Worm (Caenorhabditis elegans) whole organism, L3 larva: ENCODE data around the gene F54D10.8.
A peak's percentile ranks its signal among the peaks of the same experiment; 100 is the strongest.

Experiments
- ceh-16 ChIP-seq: sonication (generic microtip); optimal IDR thresholded peaks from 2 replicates; lab custom pipeline; 2017; ENCODE audit warnings: missing biosample characterization, missing genetic modification characterization
- ceh-28 ChIP-seq: fragments of 150-350 bp; optimal IDR thresholded peaks from 2 replicates; lab custom pipeline; 2014; ENCODE audit warnings: missing biosample characterization, missing genetic modification reagents, missing genetic modification characterization
- ceh-82 ChIP-seq: fragments of 150-350 bp; optimal IDR thresholded peaks from 2 replicates; lab custom pipeline; 2014; ENCODE audit warnings: missing biosample characterization, missing genetic modification characterization
- ceh-9 ChIP-seq: sonication (generic microtip); optimal IDR thresholded peaks from 2 replicates; lab custom pipeline; 2018; ENCODE audit warnings: missing biosample characterization, missing genetic modification characterization
- egl-5 ChIP-seq: fragments of 150-350 bp; optimal IDR thresholded peaks from 2 replicates; lab custom pipeline; 2017; ENCODE audit warnings: missing biosample characterization, missing genetic modification reagents, missing genetic modification characterization, inconsistent platforms
- elt-1 ChIP-seq: fragments of 150-350 bp; optimal IDR thresholded peaks from 2 replicates; lab custom pipeline; 2014; ENCODE audit warnings: missing biosample characterization, missing genetic modification characterization
- elt-2 ChIP-seq: sonication (generic microtip); optimal IDR thresholded peaks from 2 replicates; lab custom pipeline; 2016; ENCODE audit warnings: missing genetic modification reagents, mild to moderate bottlenecking, missing genetic modification characterization, missing compliant biosample characterization
- elt-3 ChIP-seq, 3 experiments: fragments of 150-350 bp in 1 of 3; sonication (generic microtip) in 2 of 3; optimal IDR thresholded peaks; 2 replicates in 2 of 3; 4 replicates in 1 of 3; lab custom pipeline; 2014 to 2017; ENCODE audit warnings: missing biosample characterization in 3 of 3, missing genetic modification characterization in 3 of 3
- eor-1 ChIP-seq, 2 experiments: fragments of 150-350 bp; optimal IDR thresholded peaks; 2 replicates each; lab custom pipeline; 2014 to 2018; ENCODE audit warnings: missing biosample characterization in 2 of 2, missing genetic modification characterization in 2 of 2
- fkh-10 ChIP-seq: sonication (generic microtip); optimal IDR thresholded peaks from 2 replicates; lab custom pipeline; 2017; ENCODE audit warnings: missing biosample characterization, missing genetic modification reagents, missing genetic modification characterization
- fos-1 ChIP-seq: fragments of 150-350 bp; optimal IDR thresholded peaks from 2 replicates; lab custom pipeline; 2014; ENCODE audit warnings: missing biosample characterization, missing genetic modification characterization
- hmg-11 ChIP-seq: sonication (generic microtip); optimal IDR thresholded peaks from 2 replicates; lab custom pipeline; 2016; ENCODE audit warnings: missing genetic modification characterization, missing compliant biosample characterization
- jun-1 ChIP-seq: fragments of 150-350 bp; optimal IDR thresholded peaks from 2 replicates; lab custom pipeline; 2014; ENCODE audit warnings: missing biosample characterization, missing genetic modification reagents, missing genetic modification characterization
- lin-39 ChIP-seq: fragments of 150-350 bp; optimal IDR thresholded peaks from 2 replicates; lab custom pipeline; 2018; ENCODE audit warnings: missing biosample characterization, missing genetic modification reagents, missing genetic modification characterization
- mml-1 ChIP-seq: fragments of 150-350 bp; sonication (generic microtip); optimal IDR thresholded peaks from 3 replicates; lab custom pipeline; 2014; ENCODE audit warnings: missing biosample characterization, missing genetic modification characterization
- nfya-1 ChIP-seq: sonication (generic microtip); optimal IDR thresholded peaks from 2 replicates; lab custom pipeline; 2017; ENCODE audit warnings: missing genetic modification characterization, mild to moderate bottlenecking, missing compliant biosample characterization, antibody characterized with exemption, moderate library complexity; ENCODE audit not compliant: insufficient read depth
- nhr-11 ChIP-seq: fragments of 150-350 bp; optimal IDR thresholded peaks from 2 replicates; lab custom pipeline; 2014; ENCODE audit warnings: missing biosample characterization, missing genetic modification characterization
- nhr-12 ChIP-seq: fragments of 150-350 bp; optimal IDR thresholded peaks from 2 replicates; lab custom pipeline; 2014; ENCODE audit warnings: missing biosample characterization, missing genetic modification characterization
- nhr-23 ChIP-seq: fragments of 150-350 bp; optimal IDR thresholded peaks from 2 replicates; lab custom pipeline; 2014; ENCODE audit warnings: missing biosample characterization, missing genetic modification reagents, missing genetic modification characterization
- nhr-25 ChIP-seq: sonication (generic microtip); optimal IDR thresholded peaks from 2 replicates; lab custom pipeline; 2017; ENCODE audit warnings: missing biosample characterization, missing genetic modification characterization
- nhr-43 ChIP-seq: sonication (generic microtip); optimal IDR thresholded peaks from 2 replicates; lab custom pipeline; 2016; ENCODE audit warnings: mild to moderate bottlenecking, missing genetic modification characterization, missing compliant biosample characterization; ENCODE audit not compliant: poor library complexity, severe bottlenecking
- nhr-67 ChIP-seq: fragments of 150-350 bp; optimal IDR thresholded peaks from 2 replicates; lab custom pipeline; 2014; ENCODE audit warnings: missing biosample characterization, missing genetic modification characterization
- nhr-76 ChIP-seq: fragments of 150-350 bp; sonication (generic microtip); optimal IDR thresholded peaks from 5 replicates; lab custom pipeline; 2014; ENCODE audit warnings: missing biosample characterization, missing genetic modification characterization
- nhr-77 ChIP-seq: fragments of 150-350 bp; optimal IDR thresholded peaks from 2 replicates; lab custom pipeline; 2014; ENCODE audit warnings: missing biosample characterization, missing genetic modification characterization
- pha-4 ChIP-seq: fragments of 150-350 bp; optimal IDR thresholded peaks from 2 replicates; lab custom pipeline; 2014; ENCODE audit warnings: missing biosample characterization, missing genetic modification reagents, missing genetic modification characterization
- sea-2 ChIP-seq: fragments of 150-350 bp; sonication (generic microtip); optimal IDR thresholded peaks from 4 replicates; lab custom pipeline; 2014; ENCODE audit warnings: missing biosample characterization, missing genetic modification reagents, missing genetic modification characterization
- skn-1 ChIP-seq: fragments of 150-350 bp; optimal IDR thresholded peaks from 2 replicates; lab custom pipeline; 2014; ENCODE audit warnings: missing biosample characterization, missing genetic modification characterization
- tbx-2 ChIP-seq: sonication (generic microtip); optimal IDR thresholded peaks from 2 replicates; lab custom pipeline; 2016; ENCODE audit warnings: mild to moderate bottlenecking, missing genetic modification characterization, missing compliant biosample characterization
- zag-1 ChIP-seq: fragments of 150-350 bp; optimal IDR thresholded peaks from 2 replicates; lab custom pipeline; 2014; ENCODE audit warnings: missing biosample characterization, missing genetic modification characterization

Gene F54D10.8

DNA sequence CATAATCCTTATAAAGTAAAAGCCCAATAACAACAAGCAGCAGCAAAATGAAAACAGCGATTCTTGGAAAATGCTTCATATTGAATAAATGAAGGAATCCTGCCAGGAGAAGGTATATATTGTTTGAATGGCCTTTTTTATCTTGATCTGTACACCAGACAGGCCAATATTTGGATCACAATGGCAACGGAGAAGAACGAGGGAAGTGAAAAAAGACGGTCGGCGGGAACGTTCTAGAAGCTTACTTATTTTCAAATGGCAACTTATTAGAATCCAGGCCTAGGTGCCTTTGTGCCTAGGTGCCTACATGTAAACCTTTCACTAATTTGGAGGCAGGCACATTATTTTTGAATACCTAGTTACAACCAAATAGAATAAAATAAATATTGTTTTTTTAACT lies at the start of gene F54D10.8:
Gene F54D10.8 (minus strand): TSS at position 101 of the 400 bp plus-strand sequence.
- TF ChIP-seq nhr-25 (tag; lab: Kevin White, UChicago) (no peak), elt-3 (tag; optimal IDR thresholded peaks at IDR 0.05; lab: Kevin White, UChicago) (no peak), jun-1 (tag; lab: Kevin White, UChicago) (no peak), fos-1 (tag; lab: Kevin White, UChicago) (no peak), elt-1 (tag; lab: Kevin White, UChicago) (no peak)

DNA sequence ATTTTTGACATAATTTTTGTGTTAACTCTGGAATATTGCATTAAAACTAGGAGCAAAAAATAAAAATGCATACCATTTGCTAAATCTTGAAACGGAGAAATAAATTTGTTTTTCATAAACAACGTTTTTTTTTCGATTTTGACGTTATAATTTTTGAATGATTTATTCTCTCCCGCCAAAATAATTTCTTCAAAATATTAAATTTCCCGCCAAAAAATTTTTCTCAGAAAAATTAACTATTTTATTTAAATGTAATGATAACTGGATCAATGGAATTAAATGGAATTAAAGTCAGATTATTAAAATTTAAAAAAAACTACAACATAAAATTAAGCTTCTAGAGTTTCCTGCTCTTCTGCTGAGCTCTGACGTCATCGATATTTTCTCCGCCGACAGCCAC lies 49.4 kb upstream of the F54D10.8 start, which contains the start of gene nep-3:
Gene nep-3 (minus strand): TSS at position 101 of the 400 bp plus-strand sequence.
- TF ChIP-seq elt-2 (tag; lab: Kevin White, UChicago) (no peak), jun-1 (tag; lab: Kevin White, UChicago) (no peak), nhr-67 (tag; lab: Kevin White, UChicago) (no peak), egl-5 (no peak), nhr-11 (tag; lab: Kevin White, UChicago) (no peak), nfya-1 (tag; lab: Kevin White, UChicago) (no peak), ceh-9 (tag; lab: Kevin White, UChicago) (no peak), tbx-2 (tag; lab: Kevin White, UChicago) (no peak), sea-2 (GFP tag; lab: Kevin White, UChicago) (no peak), eor-1 (tag; optimal IDR thresholded peaks at IDR 0.05; lab: Kevin White, UChicago) (no peak), fos-1 (tag; lab: Kevin White, UChicago) (no peak)
- TF ChIP-seq, all 47 proteins: peak for 0

DNA sequence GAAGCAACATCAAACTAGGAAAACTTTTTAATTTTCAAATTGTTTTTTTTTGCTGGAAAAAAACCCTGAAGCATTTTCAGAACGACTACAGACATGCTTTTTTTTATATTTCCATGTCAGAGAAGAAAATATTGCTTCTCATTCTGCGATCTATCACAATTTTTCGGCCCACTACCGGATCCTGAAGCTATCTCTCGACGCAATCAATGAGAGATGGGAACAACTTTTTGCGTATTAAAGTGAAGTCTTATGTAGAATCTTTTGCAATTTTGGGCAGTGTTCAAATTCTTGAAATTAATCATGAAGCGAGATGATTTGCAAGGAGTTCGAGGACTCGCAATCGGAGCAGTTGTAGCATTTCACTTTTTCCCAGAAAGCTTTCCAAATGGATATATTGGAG lies 41.9 kb upstream of the F54D10.8 start, which contains the start of gene oac-10:
Gene oac-10 (plus strand): TSS at position 301 of the 400 bp plus-strand sequence.
- no peak for TF ChIP-seq nhr-76 (tag; lab: Kevin White, UChicago)
- TF ChIP-seq nhr-25 (tag; lab: Kevin White, UChicago) = no peak

DNA sequence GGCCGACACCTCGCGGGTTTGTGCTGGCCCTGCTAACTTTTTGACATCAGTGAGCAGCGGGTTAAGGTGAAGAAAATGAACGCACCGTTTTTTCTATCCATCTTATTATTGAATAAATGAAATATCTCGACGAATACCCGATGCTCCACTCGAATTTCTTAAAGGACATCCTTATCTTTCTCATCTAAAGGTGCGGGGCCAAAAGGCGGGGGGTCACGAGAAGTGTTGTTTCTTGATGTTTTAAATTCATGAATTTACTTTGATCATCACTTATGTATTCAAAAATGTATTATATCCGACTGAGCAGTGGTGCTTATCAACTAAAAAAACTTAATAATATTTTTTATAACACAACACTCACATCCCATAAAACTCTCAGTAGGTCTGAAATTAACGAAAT lies 37.0 kb upstream of the F54D10.8 start, which contains the start of gene nhr-261:
Gene nhr-261 (minus strand): TSS at position 101 of the 400 bp plus-strand sequence.
- no peak for TF ChIP-seq nhr-11 (tag; lab: Kevin White, UChicago)
- no peak for TF ChIP-seq nhr-77
- no peak for TF ChIP-seq egl-5
- no peak for TF ChIP-seq nhr-76 (tag; lab: Kevin White, UChicago)
- TF ChIP-seq nhr-12 (tag; lab: Kevin White, UChicago) = no peak
- no peak for TF ChIP-seq nfya-1 (tag; lab: Kevin White, UChicago)
- TF ChIP-seq nhr-25 (tag; lab: Kevin White, UChicago) = no peak
- no peak for TF ChIP-seq fkh-10 (GFP tag; lab: Kevin White, UChicago)
- no peak for TF ChIP-seq mml-1 (tag; lab: Kevin White, UChicago)
- no peak for TF ChIP-seq nhr-43 (tag; lab: Kevin White, UChicago)
- no peak for TF ChIP-seq ceh-16 (tag; lab: Kevin White, UChicago)
- TF ChIP-seq zag-1 (tag; lab: Kevin White, UChicago) = no peak
- no peak for TF ChIP-seq jun-1 (tag; lab: Kevin White, UChicago)

DNA sequence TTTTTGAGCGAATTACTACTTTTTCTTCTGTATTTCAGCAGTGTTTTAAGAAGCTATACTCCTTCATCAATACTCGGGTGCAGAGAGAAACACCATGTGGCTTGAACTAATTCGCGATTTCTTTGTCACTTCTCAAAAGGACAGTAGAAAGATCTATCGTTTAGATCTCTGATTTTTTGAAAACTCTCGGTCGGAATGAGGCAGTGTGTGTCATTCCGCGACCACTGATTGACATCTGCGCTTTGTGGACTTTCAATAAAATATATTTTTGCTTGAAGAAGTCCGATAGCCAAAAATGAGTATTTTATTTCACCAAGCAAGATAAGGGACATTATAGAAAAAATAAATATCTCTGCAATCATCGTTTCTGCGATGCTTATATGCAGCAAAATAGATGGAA lies 34.4 kb upstream of the F54D10.8 start:
- peak; percentile 7 for TF ChIP-seq nhr-23
- TF ChIP-seq nfya-1 (tag; lab: Kevin White, UChicago) = no peak
- no peak for TF ChIP-seq hmg-11
- TF ChIP-seq ceh-16 (tag; lab: Kevin White, UChicago) = no peak
- TF ChIP-seq tbx-2 (tag; lab: Kevin White, UChicago) = no peak
- TF ChIP-seq ceh-82 (tag; lab: Kevin White, UChicago) = no peak
- TF ChIP-seq elt-1 (tag; lab: Kevin White, UChicago) = peak; percentile 60
- TF ChIP-seq skn-1 = no peak

DNA sequence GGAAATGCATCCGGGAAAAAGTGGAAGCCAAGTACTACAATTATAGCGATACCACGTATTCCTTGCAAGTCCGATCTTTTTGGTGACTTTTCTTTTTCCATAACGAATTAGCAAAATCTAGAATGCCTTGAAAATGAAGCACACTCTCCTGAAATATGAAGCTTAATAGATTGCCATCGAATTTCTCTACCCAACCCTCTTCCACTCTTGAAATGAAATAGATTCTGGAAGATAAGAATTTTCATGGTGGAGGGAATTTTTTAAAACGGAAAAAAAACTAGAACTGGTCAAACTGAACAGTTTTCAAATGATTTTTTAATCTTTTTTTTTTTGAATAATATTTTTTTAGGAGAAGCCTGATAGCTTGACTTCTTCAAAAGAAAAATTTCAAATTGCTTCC lies 33.1 kb upstream of the F54D10.8 start, which contains the start of gene oac-11:
Gene oac-11 (minus strand): TSS at position 101 of the 400 bp plus-strand sequence.
- TF ChIP-seq pha-4 (tag; lab: Kevin White, UChicago) (no peak), ceh-16 (tag; lab: Kevin White, UChicago) (no peak), zag-1 (tag; lab: Kevin White, UChicago) (no peak), lin-39 (tag; lab: Kevin White, UChicago) (no peak), nhr-76 (tag; lab: Kevin White, UChicago) (no peak), ceh-28 (tag; lab: Kevin White, UChicago) (no peak), nhr-43 (tag; lab: Kevin White, UChicago) (no peak)
